Worm (Caenorhabditis elegans): ENCODE measurements around the gene epg-9.

The epg-9 gene

ce11 chrIV:2650031-2650430, 49.1 kb downstream of the epg-9 start:
- TF ChIP-seq ceh-28 (tag; optimal IDR thresholded peaks at IDR 0.05) (peak; percentile 78), hlh-30 (tag; optimal IDR thresholded peaks at IDR 0.05; ENCODE audit: insufficient read depth) (no peak), unc-62 (GFP tag; optimal IDR thresholded peaks at IDR 0.05 in 1 of 2) (peak in 1 of 2 experiments; percentile 19), unc-62 (tag; optimal IDR thresholded peaks at IDR 0.05) (no peak)

ce11 chrIV:2654965-2655364, 54.0 kb downstream of the epg-9 start:
- TF ChIP-seq dmd-9 (GFP tag; IDR thresholded peaks at IDR 0.05) (no peak), F49E8.2 (tag; optimal IDR thresholded peaks at IDR 0.05; ENCODE audit: borderline replicate concordance) (peak; percentile 72), snpc-1.2 (GFP tag; IDR thresholded peaks at IDR 0.05) (peak; percentile 75; the same call in 1 of the 2 replicates), ceh-20 (GFP tag; IDR thresholded peaks at IDR 0.05) (no peak), ZK337.2 (GFP tag; IDR thresholded peaks at IDR 0.05) (no peak), R02D3.7 (tag; optimal IDR thresholded peaks at IDR 0.05) (no peak), nhr-42 (GFP tag; IDR thresholded peaks at IDR 0.05) (no peak), unc-62 (GFP tag; optimal IDR thresholded peaks at IDR 0.05 in 1 of 2) (no peak), unc-62 (tag; optimal IDR thresholded peaks at IDR 0.05) (no peak), D1046.2 (GFP tag; IDR thresholded peaks at IDR 0.05) (no peak), aly-2 (tag; optimal IDR thresholded peaks at IDR 0.05) (no peak), daf-19 (GFP tag; conservative IDR thresholded peaks at IDR 0.05) (no peak), nhr-111 (GFP tag; optimal IDR thresholded peaks at IDR 0.05) (no peak), nhr-77 (tag; optimal IDR thresholded peaks at IDR 0.05) (no peak), F10B5.3 (tag; optimal IDR thresholded peaks at IDR 0.05) (no peak), gei-8 (GFP tag; optimal IDR thresholded peaks at IDR 0.05) (no peak), hif-1 (tag; optimal IDR thresholded peaks at IDR 0.05) (no peak), dve-1 (tag; optimal IDR thresholded peaks at IDR 0.05; ENCODE audit: insufficient read depth) (no peak), lin-15B (tag; optimal IDR thresholded peaks at IDR 0.05) (no peak), mdl-1 (tag; optimal IDR thresholded peaks at IDR 0.05) (no peak), nhr-76 (tag; optimal IDR thresholded peaks at IDR 0.05) (no peak), mdt-29 (GFP tag; IDR thresholded peaks at IDR 0.05) (peak; percentile 67; the same call in 1 of the 2 replicates), lin-39 (tag; optimal IDR thresholded peaks at IDR 0.05) (no peak), zip-11 (GFP tag; IDR thresholded peaks at IDR 0.05) (no peak), unc-130 (GFP tag; optimal IDR thresholded peaks at IDR 0.05) (peak; percentile 52), ceh-82 (tag; optimal IDR thresholded peaks at IDR 0.05) (no peak), ctbp-1 (GFP tag; IDR thresholded peaks at IDR 0.05) (no peak), nhr-237 (tag; optimal IDR thresholded peaks at IDR 0.05) (no peak), Y105C5A.15 (GFP tag; IDR thresholded peaks at IDR 0.05) (no peak), fkh-10 (GFP tag; optimal IDR thresholded peaks at IDR 0.05) (no peak), daf-8 (GFP tag; IDR thresholded peaks at IDR 0.05) (no peak), jun-1 (tag; optimal IDR thresholded peaks at IDR 0.05) (no peak), ama-1 (optimal IDR thresholded peaks at IDR 0.05) (no peak), saeg-2 (GFP tag; IDR thresholded peaks at IDR 0.05) (no peak), arid-1 (GFP tag; conservative IDR thresholded peaks at IDR 0.05) (0 out of 2 replicates have a peak, but pooled peaks have one; percentile 25), ces-1 (GFP tag; optimal IDR thresholded peaks at IDR 0.05) (no peak), zfp-2 (tag; optimal IDR thresholded peaks at IDR 0.05) (no peak), daf-16 (GFP tag; optimal IDR thresholded peaks at IDR 0.05) (no peak), daf-16 (tag; optimal IDR thresholded peaks at IDR 0.05) (no peak), lin-38 (GFP tag; IDR thresholded peaks at IDR 0.05) (peak; percentile 87), duxl-1 (tag; optimal IDR thresholded peaks at IDR 0.05; ENCODE audit: poor library complexity) (no peak), ceh-32 (tag; optimal IDR thresholded peaks at IDR 0.05; ENCODE audit: poor library complexity) (no peak), Y5F2A.4 (GFP tag; optimal IDR thresholded peaks at IDR 0.05) (no peak), T26A8.4 (GFP tag; IDR thresholded peaks at IDR 0.05) (no peak), ceh-44 (GFP tag; IDR thresholded peaks at IDR 0.05) (0 out of 2 replicates have a peak, but pooled peaks have one; percentile 3), spr-1 (tag; optimal IDR thresholded peaks at IDR 0.05) (no peak), madf-9 (GFP tag; conservative IDR thresholded peaks at IDR 0.05) (no peak), egl-43 (GFP tag; IDR thresholded peaks at IDR 0.05) (peak; percentile 34; the same call in 1 of the 2 replicates)
